Fruit fly (Drosophila melanogaster) whole organism, pupa: ENCODE results near the gene Ugt35D1.

ENCODE experiments used
- CG32121 ChIP-seq: fragments of 200-800 bp; sonication (Bioruptor generic); IDR thresholded peaks from 2 replicates; pipeline ENCODE4 v1.3.6; 2022; ENCODE audit warnings: missing biosample characterization, missing genetic modification characterization
- CG34367 ChIP-seq: fragments of 200-800 bp; sonication (Bioruptor generic); optimal IDR thresholded peaks from 2 replicates; lab custom pipeline; 2018; ENCODE audit warnings: missing biosample characterization, mild to moderate bottlenecking, missing genetic modification characterization
- Ets98B ChIP-seq: fragments of 200-800 bp; sonication (Bioruptor generic); IDR thresholded peaks from 2 replicates; pipeline ENCODE4 v1.3.6; 2022; ENCODE audit warnings: missing biosample characterization, missing genetic modification characterization
- gl ChIP-seq: fragments of 200-800 bp; sonication (Bioruptor generic); optimal IDR thresholded peaks from 2 replicates; lab custom pipeline; 2018; ENCODE audit warnings: missing biosample characterization, mild to moderate bottlenecking, missing genetic modification characterization

- TF ChIP-seq gl (tag; lab: Kevin White, UChicago) (no peak), Ets98B (no peak), CG34367 (no peak), CG32121 (GFP tag; lab: Robert Waterston, UW) (no peak)
Observed at dm6 chr3R:31419531-31419930, 24.4 kb upstream of the Ugt35D1 start.
